Fruit fly (Drosophila melanogaster): Measurements from ENCODE around the gene CG3842.

Gene CG3842

DNA sequence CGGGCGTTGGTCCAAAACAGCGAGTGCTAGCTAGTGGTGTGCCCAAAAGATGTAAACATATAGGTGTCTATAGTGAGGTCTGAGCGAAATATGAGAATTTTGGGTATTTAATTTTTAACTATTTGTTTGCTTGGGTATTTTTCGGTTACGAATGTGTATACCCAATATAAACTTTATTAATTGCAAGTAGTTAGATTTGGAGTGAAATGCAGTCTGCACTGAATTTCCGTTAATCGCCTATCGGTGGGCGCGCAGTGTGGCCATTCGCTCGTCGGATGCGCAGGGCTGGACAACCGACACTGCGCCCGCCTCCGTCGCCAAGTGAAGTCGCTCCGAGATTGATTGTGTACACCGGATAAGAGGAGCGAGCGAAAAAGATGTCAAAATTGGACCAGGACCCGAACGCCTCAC is 42.4 kb upstream of the CG3842 start, which contains the start of the genes CG15891 and CG3815 (continued):
- TF ChIP-seq Dll (GFP tag; IDR thresholded peaks at IDR 0.05; ENCODE audit: partially characterized antibody) (peak; percentile 63; the same call in 3 of the 4 replicates), sim (GFP tag; IDR thresholded peaks at IDR 0.05) (no peak), CG8388 (GFP tag; optimal IDR thresholded peaks at IDR 0.05) (peak; percentile 55), CG13287 (GFP tag; IDR thresholded peaks at IDR 0.05; ENCODE audit: partially characterized antibody) (peak; percentile 51; the same call in 1 of the 2 replicates), esg (GFP tag; conservative IDR thresholded peaks at IDR 0.05) (0 out of 2 replicates have a peak, but pooled peaks have one; percentile 42), CG9609 (GFP tag; optimal IDR thresholded peaks at IDR 0.05) (peak; percentile 67), C15 (GFP tag; IDR thresholded peaks at IDR 0.05) (no peak), Meics (GFP tag; optimal IDR thresholded peaks at IDR 0.05) (no peak), CG14441 (GFP tag; IDR thresholded peaks at IDR 0.05) (peak; percentile 48; the same call in 1 of the 2 replicates), Atf3 (GFP tag; optimal IDR thresholded peaks at IDR 0.05) (peak; percentile 53), CG1832 (GFP tag; optimal IDR thresholded peaks at IDR 0.05) (no peak), insv (GFP tag; optimal IDR thresholded peaks at IDR 0.05) (peak in 1 of 2 experiments; percentile 61), Vsx1 (GFP tag; optimal IDR thresholded peaks at IDR 0.05) (no peak), fd102C (GFP tag; optimal IDR thresholded peaks at IDR 0.05) (no peak), btn (GFP tag; optimal IDR thresholded peaks at IDR 0.05) (no peak), otp (GFP tag; IDR thresholded peaks at IDR 0.05) (no peak), pb (GFP tag; optimal IDR thresholded peaks at IDR 0.05) (peak; percentile 9), wek (GFP tag; optimal IDR thresholded peaks at IDR 0.05) (peak; percentile 27), eve (GFP tag; optimal IDR thresholded peaks at IDR 0.05) (no peak), CG7372 (GFP tag; IDR thresholded peaks at IDR 0.05) (peak; percentile 45; the same call in 1 of the 2 replicates), dati (GFP tag; IDR thresholded peaks at IDR 0.05) (no peak), jing (GFP tag; optimal IDR thresholded peaks at IDR 0.05) (no peak), CG14860 (GFP tag; IDR thresholded peaks at IDR 0.05; ENCODE audit: partially characterized antibody) (no peak), HLH54F (GFP tag; optimal IDR thresholded peaks at IDR 0.05) (peak; percentile 36), Bdp1 (GFP tag; optimal IDR thresholded peaks at IDR 0.05) (peak; percentile 18), CG4360 (GFP tag; IDR thresholded peaks at IDR 0.05) (no peak), CG1647 (GFP tag; optimal IDR thresholded peaks at IDR 0.05) (no peak), ase (GFP tag; IDR thresholded peaks at IDR 0.05) (no peak), sug (tag; optimal IDR thresholded peaks at IDR 0.05) (peak; percentile 76), CG7271 (tag; optimal IDR thresholded peaks at IDR 0.05) (no peak), gsb-n (tag; optimal IDR thresholded peaks at IDR 0.05) (no peak), CG14965 (GFP tag; optimal IDR thresholded peaks at IDR 0.05; ENCODE audit: borderline replicate concordance) (no peak), Aef1 (GFP tag; IDR thresholded peaks at IDR 0.05) (peak; percentile 54; the same call in 2 of the 3 replicates), unc-4 (GFP tag; IDR thresholded peaks at IDR 0.05; ENCODE audit: partially characterized antibody) (peak; percentile 59; the same call in 1 of the 2 replicates), CG9215 (GFP tag; IDR thresholded peaks at IDR 0.05) (peak; percentile 68), crc (GFP tag; optimal IDR thresholded peaks at IDR 0.05) (no peak), CG33557 (GFP tag; optimal IDR thresholded peaks at IDR 0.05) (peak; percentile 61), zen (tag; optimal IDR thresholded peaks at IDR 0.05) (peak; percentile 29), CG8281 (tag; optimal IDR thresholded peaks at IDR 0.05) (no peak), exex (tag; optimal IDR thresholded peaks at IDR 0.05) (no peak), Ets97D (GFP tag; optimal IDR thresholded peaks at IDR 0.05) (peak; percentile 57), Sry-β (GFP tag; optimal IDR thresholded peaks at IDR 0.05) (peak; percentile 97), pita (GFP tag; optimal IDR thresholded peaks at IDR 0.05) (no peak), lilli (GFP tag; optimal IDR thresholded peaks at IDR 0.05) (peak; percentile 68), CG16815 (GFP tag; optimal IDR thresholded peaks at IDR 0.05) (peak; percentile 28), CG11723 (GFP tag; optimal IDR thresholded peaks at IDR 0.05) (no peak), ara (GFP tag; IDR thresholded peaks at IDR 0.05) (0 out of 2 replicates have a peak, but pooled peaks have one; percentile 7), Sox102F (GFP tag; optimal IDR thresholded peaks at IDR 0.05) (no peak), CG10431 (GFP tag; optimal IDR thresholded peaks at IDR 0.05) (no peak), CG2129 (GFP tag; IDR thresholded peaks at IDR 0.05; ENCODE audit: partially characterized antibody) (no peak)

All from whole organism, embryonic.